Worm (Caenorhabditis elegans) whole organism, L1 larva: Measurements from ENCODE around the gene sec-6.

Experiments
- C04F5.9 ChIP-seq: sonication (generic microtip); optimal IDR thresholded peaks from 2 replicates; lab custom pipeline; 2016; ENCODE audit warnings: missing genetic modification characterization, missing compliant biosample characterization
- C16A3.4 ChIP-seq: fragments of 150-350 bp; optimal IDR thresholded peaks from 2 replicates; lab custom pipeline; 2014; ENCODE audit warnings: missing biosample characterization, missing genetic modification characterization
- C34B4.2 ChIP-seq: sonication (generic microtip); optimal IDR thresholded peaks from 2 replicates; lab custom pipeline; 2017; ENCODE audit warnings: mild to moderate bottlenecking, missing genetic modification characterization, missing compliant biosample characterization
- F16B12.6 ChIP-seq: fragments of 150-350 bp; optimal IDR thresholded peaks from 2 replicates; lab custom pipeline; 2014; ENCODE audit warnings: missing biosample characterization, missing genetic modification characterization
- aha-1 ChIP-seq: fragments of 150-350 bp; optimal IDR thresholded peaks from 2 replicates; lab custom pipeline; 2014; ENCODE audit warnings: missing biosample characterization, missing genetic modification characterization
- alr-1 ChIP-seq: fragments of 200-800 bp; sonication (Bioruptor generic); optimal IDR thresholded peaks from 2 replicates; lab custom pipeline; 2018; ENCODE audit warnings: borderline replicate concordance, mild to moderate bottlenecking, missing genetic modification characterization, missing compliant biosample characterization
- ama-1 ChIP-seq: fragments of 150-350 bp; optimal IDR thresholded peaks from 2 replicates; lab custom pipeline; 2014
- blmp-1 ChIP-seq: fragments of 150-350 bp; optimal IDR thresholded peaks from 2 replicates; lab custom pipeline; 2014; ENCODE audit warnings: missing biosample characterization, missing genetic modification characterization
- ceh-8 ChIP-seq: fragments of 200-800 bp; sonication (Bioruptor generic); optimal IDR thresholded peaks from 2 replicates; lab custom pipeline; 2018; ENCODE audit warnings: mild to moderate bottlenecking, missing genetic modification characterization, moderate library complexity, missing compliant biosample characterization
- ceh-88 ChIP-seq: fragments of 200-800 bp; sonication (Bioruptor generic); IDR thresholded peaks from 2 replicates; pipeline ENCODE4 v1.3.6; 2022; ENCODE audit warnings: missing genetic modification characterization, missing compliant biosample characterization
- ceh-90 ChIP-seq: sonication (generic microtip); optimal IDR thresholded peaks from 2 replicates; lab custom pipeline; 2016; ENCODE audit warnings: missing genetic modification characterization, missing compliant biosample characterization
- ces-1 ChIP-seq: fragments of 150-350 bp; optimal IDR thresholded peaks from 2 replicates; lab custom pipeline; 2014; ENCODE audit warnings: missing biosample characterization, missing genetic modification reagents, missing genetic modification characterization
- dpl-1 ChIP-seq, 3 experiments: fragments of 150-350 bp in 2 of 3; sonication (generic microtip) in 1 of 3; optimal IDR thresholded peaks; 2 replicates each; lab custom pipeline; 2014 to 2017; ENCODE audit warnings: missing biosample characterization in 3 of 3, missing genetic modification characterization in 3 of 3, missing genetic modification reagents in 3 of 3
- dsc-1 ChIP-seq: sonication (generic microtip); optimal IDR thresholded peaks from 2 replicates; lab custom pipeline; 2016; ENCODE audit warnings: mild to moderate bottlenecking, missing genetic modification characterization, missing compliant biosample characterization
- efl-1 ChIP-seq, 4 experiments: fragments of 150-350 bp; optimal IDR thresholded peaks in 3 of 4; peaks in 1 of 4; 1 replicate in 1 of 4; 2 replicates in 3 of 4; lab custom pipeline; 2014; ENCODE audit warnings: missing biosample characterization in 2 of 4, missing genetic modification characterization in 2 of 4, missing genetic modification reagents in 2 of 4
- egl-27 ChIP-seq, 2 experiments: fragments of 150-350 bp in 1 of 2; sonication (generic microtip); optimal IDR thresholded peaks; 3 replicates each; lab custom pipeline; 2017 to 2018; ENCODE audit warnings: missing biosample characterization in 2 of 2, missing genetic modification characterization in 2 of 2, missing genetic modification reagents in 2 of 2
- elt-3 ChIP-seq, 6 experiments: fragments of 150-350 bp in 1 of 6; sonication (generic microtip); optimal IDR thresholded peaks; 2 replicates each; lab custom pipeline; 2017 to 2018; ENCODE audit warnings: missing biosample characterization in 6 of 6, missing genetic modification characterization in 6 of 6, inconsistent platforms in 1 of 6
- fkh-10 ChIP-seq: sonication (generic microtip); optimal IDR thresholded peaks from 2 replicates; lab custom pipeline; 2017; ENCODE audit warnings: missing biosample characterization, missing genetic modification reagents, missing genetic modification characterization
- fkh-4 ChIP-seq: sonication (generic microtip); optimal IDR thresholded peaks from 2 replicates; lab custom pipeline; 2016; ENCODE audit warnings: missing compliant biosample characterization, missing genetic modification characterization, borderline replicate concordance
- fkh-8 ChIP-seq: sonication (generic microtip); optimal IDR thresholded peaks from 2 replicates; lab custom pipeline; 2016; ENCODE audit warnings: mild to moderate bottlenecking, missing genetic modification characterization, missing compliant biosample characterization
- fos-1 ChIP-seq: fragments of 150-350 bp; optimal IDR thresholded peaks from 2 replicates; lab custom pipeline; 2014; ENCODE audit warnings: missing biosample characterization, missing genetic modification characterization
- grh-1 ChIP-seq: fragments of 200-800 bp; sonication (Bioruptor generic); IDR thresholded peaks from 2 replicates; pipeline ENCODE4 v1.3.6; 2022; ENCODE audit warnings: missing genetic modification reagents, missing genetic modification characterization, missing compliant biosample characterization
- hlh-17 ChIP-seq: fragments of 200-800 bp; sonication (Bioruptor generic); optimal IDR thresholded peaks from 2 replicates; lab custom pipeline; 2018; ENCODE audit warnings: missing genetic modification characterization, mild to moderate bottlenecking, missing compliant biosample characterization, moderate library complexity, borderline replicate concordance
- hlh-4 ChIP-seq: sonication (generic microtip); optimal IDR thresholded peaks from 2 replicates; lab custom pipeline; 2016; ENCODE audit warnings: mild to moderate bottlenecking, missing genetic modification characterization, missing compliant biosample characterization
- hpl-2 ChIP-seq: fragments of 150-350 bp; optimal IDR thresholded peaks from 2 replicates; lab custom pipeline; 2014; ENCODE audit warnings: missing biosample characterization, missing genetic modification reagents, missing genetic modification characterization
- irx-1 ChIP-seq: sonication (generic microtip); optimal IDR thresholded peaks from 2 replicates; lab custom pipeline; 2016; ENCODE audit warnings: missing genetic modification characterization, missing compliant biosample characterization
- lin-14 ChIP-seq: fragments of 200-800 bp; sonication (Bioruptor generic); optimal IDR thresholded peaks from 2 replicates; lab custom pipeline; 2018; ENCODE audit warnings: mild to moderate bottlenecking, missing genetic modification characterization, moderate library complexity, missing compliant biosample characterization
- lin-35 ChIP-seq, 2 experiments: fragments of 150-350 bp; optimal IDR thresholded peaks; 2 replicates each; lab custom pipeline; 2014; ENCODE audit warnings: missing biosample characterization in 2 of 2, missing genetic modification characterization in 2 of 2, missing genetic modification reagents in 2 of 2
- mab-9 ChIP-seq: fragments of 200-800 bp; sonication (Bioruptor generic); IDR thresholded peaks from 2 replicates; pipeline ENCODE4 v1.3.6; 2022; ENCODE audit warnings: missing genetic modification reagents, missing genetic modification characterization, missing compliant biosample characterization
- mef-2 ChIP-seq: fragments of 150-350 bp; optimal IDR thresholded peaks from 2 replicates; lab custom pipeline; 2014; ENCODE audit warnings: missing biosample characterization, missing genetic modification characterization
- mep-1 ChIP-seq: fragments of 150-350 bp; optimal IDR thresholded peaks from 2 replicates; lab custom pipeline; 2014; ENCODE audit warnings: missing biosample characterization, missing genetic modification characterization
- nhr-11 ChIP-seq: fragments of 150-350 bp; optimal IDR thresholded peaks from 2 replicates; lab custom pipeline; 2014; ENCODE audit warnings: missing biosample characterization, missing genetic modification characterization
- nhr-12 ChIP-seq: sonication (generic microtip); optimal IDR thresholded peaks from 2 replicates; lab custom pipeline; 2017; ENCODE audit warnings: missing biosample characterization, missing genetic modification characterization
- nhr-19 ChIP-seq: fragments of 200-800 bp; sonication (Bioruptor generic); conservative IDR thresholded peaks from 2 replicates; pipeline ENCODE4 v1.3.6; 2022; ENCODE audit warnings: missing genetic modification characterization, missing compliant biosample characterization
- nhr-28 ChIP-seq: fragments of 150-350 bp; optimal IDR thresholded peaks from 2 replicates; lab custom pipeline; 2014; ENCODE audit warnings: missing biosample characterization, missing genetic modification characterization
- nhr-77 ChIP-seq: fragments of 150-350 bp; optimal IDR thresholded peaks from 2 replicates; lab custom pipeline; 2014; ENCODE audit warnings: missing biosample characterization, missing genetic modification characterization
- pqm-1 ChIP-seq: sonication (generic microtip); optimal IDR thresholded peaks from 3 replicates; lab custom pipeline; 2017; ENCODE audit warnings: missing biosample characterization, missing genetic modification characterization
- rnt-1 ChIP-seq: sonication (generic microtip); optimal IDR thresholded peaks from 2 replicates; lab custom pipeline; 2016; ENCODE audit warnings: mild to moderate bottlenecking, missing genetic modification characterization, moderate library complexity, missing compliant biosample characterization
- skn-1 ChIP-seq: fragments of 150-350 bp; optimal IDR thresholded peaks from 2 replicates; lab custom pipeline; 2014; ENCODE audit warnings: missing biosample characterization, missing genetic modification characterization
- sptf-1 ChIP-seq: fragments of 150-350 bp; optimal IDR thresholded peaks from 2 replicates; lab custom pipeline; 2014; ENCODE audit warnings: missing biosample characterization, missing genetic modification characterization
- sup-37 ChIP-seq: fragments of 200-800 bp; sonication (Bioruptor generic); optimal IDR thresholded peaks from 2 replicates; lab custom pipeline; 2018; ENCODE audit warnings: mild to moderate bottlenecking, missing genetic modification characterization, missing compliant biosample characterization
- swsn-7 ChIP-seq: sonication (generic microtip); optimal IDR thresholded peaks from 2 replicates; lab custom pipeline; 2016; ENCODE audit warnings: missing genetic modification characterization, missing compliant biosample characterization
- tbx-2 ChIP-seq: sonication (generic microtip); optimal IDR thresholded peaks from 2 replicates; lab custom pipeline; 2016; ENCODE audit warnings: missing genetic modification characterization, missing compliant biosample characterization
- unc-130 ChIP-seq: fragments of 150-350 bp; optimal IDR thresholded peaks from 2 replicates; lab custom pipeline; 2017; ENCODE audit warnings: missing biosample characterization, missing genetic modification characterization, inconsistent platforms
- unc-30 ChIP-seq: sonication (generic microtip); optimal IDR thresholded peaks from 2 replicates; lab custom pipeline; 2017; ENCODE audit warnings: missing biosample characterization, missing genetic modification characterization
- unc-86 ChIP-seq: sonication (generic microtip); optimal IDR thresholded peaks from 2 replicates; lab custom pipeline; 2016; ENCODE audit warnings: missing genetic modification characterization, missing compliant biosample characterization
- unc-98 ChIP-seq: fragments of 200-800 bp; sonication (Bioruptor generic); IDR thresholded peaks from 2 replicates; pipeline ENCODE4 v1.3.6; 2022; ENCODE audit warnings: missing genetic modification characterization, missing compliant biosample characterization
- xbp-1 ChIP-seq: sonication (generic microtip); optimal IDR thresholded peaks from 2 replicates; lab custom pipeline; 2016; ENCODE audit warnings: missing genetic modification characterization, missing compliant biosample characterization
- zag-1 ChIP-seq: fragments of 150-350 bp; optimal IDR thresholded peaks from 2 replicates; lab custom pipeline; 2014; ENCODE audit warnings: missing biosample characterization, missing genetic modification characterization
- zip-4 ChIP-seq: fragments of 200-800 bp; sonication (Bioruptor generic); optimal IDR thresholded peaks from 2 replicates; lab custom pipeline; 2018; ENCODE audit warnings: mild to moderate bottlenecking, missing genetic modification characterization, moderate library complexity, missing compliant biosample characterization
- ztf-4 ChIP-seq: fragments of 150-350 bp; optimal IDR thresholded peaks from 2 replicates; lab custom pipeline; 2014; ENCODE audit warnings: missing biosample characterization, missing genetic modification characterization

The sec-6 gene

DNA sequence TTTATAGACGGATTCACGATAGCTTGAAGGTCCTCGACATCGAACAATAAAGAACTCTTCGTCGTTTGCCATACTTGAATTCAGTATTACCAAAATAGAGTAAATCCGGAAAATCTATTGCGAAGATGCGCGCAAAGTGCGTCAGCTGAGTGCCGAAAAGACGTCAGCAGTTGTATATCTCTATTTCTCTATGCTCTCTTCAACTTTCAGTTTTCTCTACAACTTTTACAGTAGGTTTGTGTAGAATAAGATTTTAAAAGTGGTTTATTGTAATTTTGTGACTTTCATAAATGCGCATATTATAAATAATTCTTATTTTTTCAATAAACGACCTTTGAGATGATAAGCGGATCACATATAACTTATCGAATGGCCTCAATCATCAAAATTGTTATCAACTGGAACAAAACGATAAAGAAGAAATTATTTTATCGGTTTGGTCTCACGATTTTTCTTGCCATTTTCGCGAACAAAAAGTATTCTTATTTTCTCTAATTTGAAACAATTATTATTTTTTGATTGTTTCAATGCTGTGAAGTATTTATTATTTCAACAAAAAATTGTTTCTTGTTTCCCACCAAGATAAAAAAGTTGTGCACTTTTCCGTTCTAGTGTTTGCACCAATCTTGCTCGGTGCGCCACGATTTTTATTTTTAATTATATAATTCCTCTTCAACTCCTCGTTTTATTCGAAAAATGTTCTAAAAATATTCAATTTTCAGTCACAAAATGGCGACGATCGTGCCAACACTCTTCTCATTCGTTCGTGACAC, 14.1 kb downstream of the sec-6 start, which contains the start of the genes agt-2 and F09E5.3:
Gene agt-2, minus strand, starts transcription at position 553 of the 773 bp plus-strand sequence.
Gene F09E5.3, plus strand, starts transcription at position 723 of the 773 bp plus-strand sequence.
- TF ChIP-seq alr-1: no peak
- peak; percentile 26 for TF ChIP-seq zag-1 (tag; lab: Kevin White, UChicago)
- peak; percentile 91 for TF ChIP-seq irx-1
- peak; percentile 91 to 94 for TF ChIP-seq efl-1 (optimal IDR thresholded peaks at IDR 0.05; lab: Kevin White, UChicago)
- TF ChIP-seq efl-1 (GFP tag; optimal IDR thresholded peaks at IDR 0.05 in 1 of 2; lab: Kevin White, UChicago): peak; percentile 88 to 99
- peak; percentile 81 for TF ChIP-seq C04F5.9 (tag; lab: Kevin White, UChicago)
- no peak for TF ChIP-seq unc-98 (GFP tag; lab: Robert Waterston, UW)
- peak; percentile 81 for TF ChIP-seq blmp-1 (tag; lab: Kevin White, UChicago)
- peak; percentile 96 for TF ChIP-seq rnt-1 (tag; lab: Kevin White, UChicago)
- peak; percentile 94 for TF ChIP-seq skn-1
- TF ChIP-seq xbp-1 (tag; lab: Kevin White, UChicago): peak; percentile 95
- TF ChIP-seq pqm-1: no peak
- peak; percentile 71 for TF ChIP-seq fkh-10
- TF ChIP-seq sup-37: peak; percentile 79
- peak; percentile 88 for TF ChIP-seq mab-9 (GFP tag; lab: Robert Waterston, UW)
- TF ChIP-seq ces-1: no peak
- TF ChIP-seq aha-1 (tag; lab: Kevin White, UChicago): peak; percentile 20
- TF ChIP-seq tbx-2 (tag; lab: Kevin White, UChicago): peak; percentile 94
- peak; percentile 1 to 14 for TF ChIP-seq egl-27 (tag; optimal IDR thresholded peaks at IDR 0.05; lab: Kevin White, UChicago)
- TF ChIP-seq ama-1 (lab: Kevin White, UChicago): peak; percentile 86
- TF ChIP-seq ztf-4: peak; percentile 91
- TF ChIP-seq nhr-28 (tag; lab: Kevin White, UChicago): no peak
- peak; percentile 95 for TF ChIP-seq C16A3.4
- TF ChIP-seq lin-14 (GFP tag; lab: Kevin White, UChicago): peak; percentile 96
- TF ChIP-seq F16B12.6: peak; percentile 76
- peak; percentile 13 for TF ChIP-seq fkh-4 (tag; lab: Kevin White, UChicago)
- peak; percentile 93 for TF ChIP-seq unc-86 (tag; lab: Kevin White, UChicago)
- TF ChIP-seq nhr-12 (tag; lab: Kevin White, UChicago): no peak
- peak; percentile 87 for TF ChIP-seq grh-1 (GFP tag; lab: Robert Waterston, UW)
- TF ChIP-seq sptf-1 (tag; lab: Kevin White, UChicago): no peak
- TF ChIP-seq nhr-19 (GFP tag; lab: Robert Waterston, UW): peak; percentile 93
- TF ChIP-seq dsc-1 (tag; lab: Kevin White, UChicago): peak; percentile 95
- TF ChIP-seq mef-2 (tag; lab: Kevin White, UChicago): peak; percentile 28
- peak; percentile 98 for TF ChIP-seq mep-1 (tag; lab: Kevin White, UChicago)
- peak; percentile 78 for TF ChIP-seq ceh-88 (GFP tag; lab: Robert Waterston, UW)
- TF ChIP-seq fos-1 (tag; lab: Kevin White, UChicago): peak; percentile 89
- no peak for TF ChIP-seq C34B4.2 (tag; lab: Kevin White, UChicago)
- peak; percentile 63 for TF ChIP-seq hpl-2 (GFP tag; lab: Kevin White, UChicago)
- TF ChIP-seq hlh-4: no peak
- peak; percentile 92 for TF ChIP-seq fkh-8 (tag; lab: Kevin White, UChicago)
- peak; percentile 96 for TF ChIP-seq swsn-7 (tag; lab: Kevin White, UChicago)
- peak; percentile 81 for TF ChIP-seq zip-4 (GFP tag; lab: Kevin White, UChicago)
- no peak for TF ChIP-seq unc-30 (tag; lab: Kevin White, UChicago)
- peak; percentile 95 for TF ChIP-seq unc-130 (tag; lab: Kevin White, UChicago)
- TF ChIP-seq ceh-90 (tag; lab: Kevin White, UChicago): peak; percentile 37
- TF ChIP-seq lin-35 (GFP tag; optimal IDR thresholded peaks at IDR 0.05; lab: Kevin White, UChicago): peak; percentile 93
- peak; percentile 85 for TF ChIP-seq ceh-8 (GFP tag; lab: Kevin White, UChicago)
- no peak for TF ChIP-seq hlh-17 (GFP tag; lab: Kevin White, UChicago)
- TF ChIP-seq elt-3 (tag; optimal IDR thresholded peaks at IDR 0.05; lab: Kevin White, UChicago): peak in 3 of 6 experiments; percentile 43 to 81 (median 77)
- peak; percentile 88 to 91 (median 90) for TF ChIP-seq dpl-1 (GFP tag; optimal IDR thresholded peaks at IDR 0.05; lab: Kevin White, UChicago)
- TF ChIP-seq nhr-77 (tag; lab: Kevin White, UChicago): peak; percentile 86
- peak; percentile 81 for TF ChIP-seq nhr-11 (tag; lab: Kevin White, UChicago)
